Fruit fly (Drosophila melanogaster) whole organism, pupa: Measurements from ENCODE around the gene Tbcd.

Experiments used
- CG10348 ChIP-seq: fragments of 200-800 bp; sonication (Bioruptor generic); IDR thresholded peaks from 2 replicates; pipeline ENCODE4 v1.3.6; 2022; ENCODE audit warnings: missing biosample characterization, missing genetic modification characterization
- CG12605 ChIP-seq: fragments of 200-800 bp; sonication (Bioruptor generic); IDR thresholded peaks from 2 replicates; pipeline ENCODE4 v1.3.6; 2022; ENCODE audit warnings: missing biosample characterization, missing genetic modification characterization
- CG13204 ChIP-seq: fragments of 200-800 bp; sonication (Bioruptor generic); optimal IDR thresholded peaks from 2 replicates; lab custom pipeline; 2018; ENCODE audit warnings: missing biosample characterization, mild to moderate bottlenecking, missing genetic modification characterization, moderate library complexity
- CG14655 ChIP-seq: fragments of 200-800 bp; sonication (Bioruptor generic); optimal IDR thresholded peaks from 3 replicates; lab custom pipeline; 2017; ENCODE audit warnings: mild to moderate bottlenecking, missing biosample characterization, missing genetic modification reagents, missing genetic modification characterization
- CG17806 ChIP-seq: fragments of 200-800 bp; sonication (Bioruptor generic); optimal IDR thresholded peaks from 2 replicates; lab custom pipeline; 2018; ENCODE audit warnings: missing biosample characterization, mild to moderate bottlenecking, missing genetic modification characterization, moderate library complexity
- CG4496 ChIP-seq: fragments of 200-800 bp; sonication (Bioruptor generic); IDR thresholded peaks from 3 replicates; pipeline ENCODE4 v1.3.6; 2022; ENCODE audit warnings: missing biosample characterization, missing genetic modification characterization
- CG8159 ChIP-seq: fragments of 200-800 bp; sonication (Bioruptor generic); optimal IDR thresholded peaks from 3 replicates; lab custom pipeline; 2018; ENCODE audit warnings: missing biosample characterization, mild to moderate bottlenecking, missing genetic modification characterization, moderate library complexity
- CG8301 ChIP-seq: fragments of 200-800 bp; sonication (Bioruptor generic); optimal IDR thresholded peaks from 2 replicates; lab custom pipeline; 2018; ENCODE audit warnings: missing biosample characterization, mild to moderate bottlenecking, missing genetic modification characterization
- CG9948 ChIP-seq: fragments of 200-800 bp; sonication (Bioruptor generic); optimal IDR thresholded peaks from 2 replicates; lab custom pipeline; 2018; ENCODE audit warnings: missing biosample characterization, mild to moderate bottlenecking, missing genetic modification characterization, moderate library complexity
- EcR ChIP-seq: fragments of 200-800 bp; sonication (Bioruptor generic); optimal IDR thresholded peaks from 3 replicates; lab custom pipeline; 2019; ENCODE audit warnings: missing biosample characterization, missing genetic modification characterization, mild to moderate bottlenecking, moderate library complexity, missing genetic modification reagents
- Ets98B ChIP-seq: fragments of 200-800 bp; sonication (Bioruptor generic); IDR thresholded peaks from 2 replicates; pipeline ENCODE4 v1.3.6; 2022; ENCODE audit warnings: missing biosample characterization, missing genetic modification characterization
- Pif1A ChIP-seq: fragments of 200-800 bp; sonication (Bioruptor generic); optimal IDR thresholded peaks from 3 replicates; lab custom pipeline; 2016; ENCODE audit warnings: missing biosample characterization, missing genetic modification characterization
- rn ChIP-seq: fragments of 200-800 bp; sonication (Bioruptor generic); IDR thresholded peaks from 2 replicates; pipeline ENCODE4 v1.3.6; 2022; ENCODE audit warnings: missing biosample characterization, missing genetic modification characterization

DNA sequence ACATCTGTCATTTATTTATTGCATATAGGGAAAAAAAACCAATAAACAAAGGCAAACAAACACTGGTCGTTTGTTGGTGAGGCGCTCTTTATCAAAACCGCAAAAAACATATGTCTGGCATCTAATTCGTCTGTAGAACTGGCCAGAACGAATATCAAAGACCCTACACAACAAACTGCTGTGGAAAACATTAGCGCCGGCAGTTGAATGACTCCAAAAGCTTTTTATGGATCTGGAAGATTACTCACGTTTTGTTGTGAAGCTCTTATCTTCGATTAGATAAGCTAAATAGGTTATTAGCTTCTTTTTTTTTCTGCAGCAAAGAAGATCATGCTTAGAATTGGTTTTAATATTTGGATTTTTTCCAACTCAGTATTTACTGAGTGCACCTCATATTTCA lies 14.3 kb upstream of the Tbcd start:
- no peak for TF ChIP-seq CG10348
- TF ChIP-seq CG8159, result no peak
- TF ChIP-seq EcR, result no peak
- no peak for TF ChIP-seq CG9948 (tag; lab: Kevin White, UChicago)
- TF ChIP-seq CG13204 (GFP tag; lab: Kevin White, UChicago), result no peak
- no peak for TF ChIP-seq CG17806 (tag; lab: Kevin White, UChicago)
- TF ChIP-seq CG4496 (GFP tag; lab: Robert Waterston, UW), result no peak
- TF ChIP-seq CG8301, result no peak
- TF ChIP-seq Pif1A (GFP tag; lab: Kevin White, UChicago), result no peak
- TF ChIP-seq rn (GFP tag; lab: Robert Waterston, UW), result no peak
- no peak for TF ChIP-seq CG14655 (GFP tag; lab: Kevin White, UChicago)
- no peak for TF ChIP-seq Ets98B
- TF ChIP-seq CG12605 (GFP tag; lab: Robert Waterston, UW), result no peak
